Worm (Caenorhabditis elegans) whole organism, L1 larva: ENCODE data around the gene tab-1.

Experiments used
- F16B12.6 ChIP-seq: fragments of 150-350 bp; optimal IDR thresholded peaks from 2 replicates; lab custom pipeline; 2014; ENCODE audit warnings: missing biosample characterization, missing genetic modification characterization
- aha-1 ChIP-seq: fragments of 150-350 bp; optimal IDR thresholded peaks from 2 replicates; lab custom pipeline; 2014; ENCODE audit warnings: missing biosample characterization, missing genetic modification characterization
- alr-1 ChIP-seq: fragments of 200-800 bp; sonication (Bioruptor generic); optimal IDR thresholded peaks from 2 replicates; lab custom pipeline; 2018; ENCODE audit warnings: borderline replicate concordance, mild to moderate bottlenecking, missing genetic modification characterization, missing compliant biosample characterization
- blmp-1 ChIP-seq: fragments of 150-350 bp; optimal IDR thresholded peaks from 2 replicates; lab custom pipeline; 2014; ENCODE audit warnings: missing biosample characterization, missing genetic modification characterization
- ceh-63 ChIP-seq: fragments of 200-800 bp; sonication (Bioruptor generic); optimal IDR thresholded peaks from 2 replicates; lab custom pipeline; 2018; ENCODE audit warnings: mild to moderate bottlenecking, missing genetic modification characterization, missing compliant biosample characterization
- ceh-82 ChIP-seq, 3 experiments: fragments of 150-350 bp in 1 of 3; sonication (generic microtip) in 2 of 3; optimal IDR thresholded peaks; 2 replicates each; lab custom pipeline; 2014 to 2017; ENCODE audit warnings: missing biosample characterization in 3 of 3, missing genetic modification characterization in 3 of 3
- ceh-88 ChIP-seq: fragments of 200-800 bp; sonication (Bioruptor generic); IDR thresholded peaks from 2 replicates; pipeline ENCODE4 v1.3.6; 2022; ENCODE audit warnings: missing genetic modification characterization, missing compliant biosample characterization
- ceh-90 ChIP-seq: sonication (generic microtip); optimal IDR thresholded peaks from 2 replicates; lab custom pipeline; 2016; ENCODE audit warnings: missing genetic modification characterization, missing compliant biosample characterization
- egl-13 ChIP-seq: sonication (generic microtip); optimal IDR thresholded peaks from 2 replicates; lab custom pipeline; 2016; ENCODE audit warnings: missing genotype, missing genetic modification reagents, missing genetic modification characterization, missing compliant biosample characterization
- egl-27 ChIP-seq, 2 experiments: fragments of 150-350 bp in 1 of 2; sonication (generic microtip); optimal IDR thresholded peaks; 3 replicates each; lab custom pipeline; 2017 to 2018; ENCODE audit warnings: missing biosample characterization in 2 of 2, missing genetic modification characterization in 2 of 2, missing genetic modification reagents in 2 of 2
- elt-2 ChIP-seq: sonication (generic microtip); optimal IDR thresholded peaks from 2 replicates; lab custom pipeline; 2016; ENCODE audit warnings: missing genetic modification characterization, mild to moderate bottlenecking, inconsistent platforms, missing compliant biosample characterization, missing genetic modification reagents
- fkh-10 ChIP-seq: sonication (generic microtip); optimal IDR thresholded peaks from 2 replicates; lab custom pipeline; 2017; ENCODE audit warnings: missing biosample characterization, missing genetic modification reagents, missing genetic modification characterization
- fkh-4 ChIP-seq: sonication (generic microtip); optimal IDR thresholded peaks from 2 replicates; lab custom pipeline; 2016; ENCODE audit warnings: missing compliant biosample characterization, missing genetic modification characterization, borderline replicate concordance
- fkh-8 ChIP-seq: sonication (generic microtip); optimal IDR thresholded peaks from 2 replicates; lab custom pipeline; 2016; ENCODE audit warnings: mild to moderate bottlenecking, missing genetic modification characterization, missing compliant biosample characterization
- fos-1 ChIP-seq: fragments of 150-350 bp; optimal IDR thresholded peaks from 2 replicates; lab custom pipeline; 2014; ENCODE audit warnings: missing biosample characterization, missing genetic modification characterization
- grh-1 ChIP-seq: fragments of 200-800 bp; sonication (Bioruptor generic); IDR thresholded peaks from 2 replicates; pipeline ENCODE4 v1.3.6; 2022; ENCODE audit warnings: missing genetic modification reagents, missing genetic modification characterization, missing compliant biosample characterization
- hlh-4 ChIP-seq: sonication (generic microtip); optimal IDR thresholded peaks from 2 replicates; lab custom pipeline; 2016; ENCODE audit warnings: mild to moderate bottlenecking, missing genetic modification characterization, missing compliant biosample characterization
- hpl-2 ChIP-seq: fragments of 150-350 bp; optimal IDR thresholded peaks from 2 replicates; lab custom pipeline; 2014; ENCODE audit warnings: missing biosample characterization, missing genetic modification reagents, missing genetic modification characterization
- lin-13 ChIP-seq: fragments of 150-350 bp; optimal IDR thresholded peaks from 2 replicates; lab custom pipeline; 2014; ENCODE audit warnings: missing biosample characterization, missing genetic modification reagents, missing genetic modification characterization
- lin-14 ChIP-seq: fragments of 200-800 bp; sonication (Bioruptor generic); optimal IDR thresholded peaks from 2 replicates; lab custom pipeline; 2018; ENCODE audit warnings: mild to moderate bottlenecking, missing genetic modification characterization, moderate library complexity, missing compliant biosample characterization
- lin-39 ChIP-seq: fragments of 150-350 bp; optimal IDR thresholded peaks from 2 replicates; lab custom pipeline; 2014; ENCODE audit warnings: missing biosample characterization, missing genetic modification reagents, missing genetic modification characterization
- lir-3 ChIP-seq: sonication (generic microtip); optimal IDR thresholded peaks from 2 replicates; lab custom pipeline; 2016; ENCODE audit warnings: mild to moderate bottlenecking, missing genetic modification characterization, moderate library complexity, missing compliant biosample characterization; ENCODE audit not compliant: poor library complexity
- mab-9 ChIP-seq: fragments of 200-800 bp; sonication (Bioruptor generic); IDR thresholded peaks from 2 replicates; pipeline ENCODE4 v1.3.6; 2022; ENCODE audit warnings: missing genetic modification reagents, missing genetic modification characterization, missing compliant biosample characterization
- mdl-1 ChIP-seq, 2 experiments: fragments of 150-350 bp; optimal IDR thresholded peaks; 2 replicates each; lab custom pipeline; 2014 to 2017; ENCODE audit warnings: missing biosample characterization in 2 of 2, missing genetic modification characterization in 2 of 2, inconsistent platforms in 1 of 2
- mep-1 ChIP-seq: fragments of 150-350 bp; optimal IDR thresholded peaks from 2 replicates; lab custom pipeline; 2014; ENCODE audit warnings: missing biosample characterization, missing genetic modification characterization
- nhr-11 ChIP-seq: fragments of 150-350 bp; optimal IDR thresholded peaks from 2 replicates; lab custom pipeline; 2014; ENCODE audit warnings: missing biosample characterization, missing genetic modification characterization
- nhr-12 ChIP-seq: sonication (generic microtip); optimal IDR thresholded peaks from 2 replicates; lab custom pipeline; 2017; ENCODE audit warnings: missing biosample characterization, missing genetic modification characterization
- nhr-237 ChIP-seq: fragments of 150-350 bp; optimal IDR thresholded peaks from 2 replicates; lab custom pipeline; 2014; ENCODE audit warnings: missing biosample characterization, missing genetic modification characterization
- nhr-28 ChIP-seq: fragments of 150-350 bp; optimal IDR thresholded peaks from 2 replicates; lab custom pipeline; 2014; ENCODE audit warnings: missing biosample characterization, missing genetic modification characterization
- nhr-47 ChIP-seq: sonication (generic microtip); optimal IDR thresholded peaks from 2 replicates; lab custom pipeline; 2016; ENCODE audit warnings: mild to moderate bottlenecking, missing genetic modification characterization, moderate library complexity, missing compliant biosample characterization
- nhr-71 ChIP-seq: sonication (generic microtip); optimal IDR thresholded peaks from 2 replicates; lab custom pipeline; 2016; ENCODE audit warnings: mild to moderate bottlenecking, missing genetic modification characterization, moderate library complexity, missing compliant biosample characterization
- nhr-76 ChIP-seq: sonication (generic microtip); optimal IDR thresholded peaks from 2 replicates; lab custom pipeline; 2017; ENCODE audit warnings: missing biosample characterization, missing genetic modification characterization
- nhr-77 ChIP-seq: fragments of 150-350 bp; optimal IDR thresholded peaks from 2 replicates; lab custom pipeline; 2014; ENCODE audit warnings: missing biosample characterization, missing genetic modification characterization
- nhr-85 ChIP-seq: sonication (generic microtip); peaks from one replicate; lab custom pipeline; 2016; ENCODE audit warnings: missing genetic modification characterization, inconsistent platforms, missing compliant biosample characterization
- pag-3 ChIP-seq: sonication (generic microtip); optimal IDR thresholded peaks from 2 replicates; lab custom pipeline; 2017; ENCODE audit warnings: missing genetic modification characterization, mild to moderate bottlenecking, missing compliant biosample characterization, antibody characterized with exemption, borderline replicate concordance; ENCODE audit not compliant: insufficient read depth
- pqm-1 ChIP-seq: sonication (generic microtip); optimal IDR thresholded peaks from 3 replicates; lab custom pipeline; 2017; ENCODE audit warnings: missing biosample characterization, missing genetic modification characterization
- rnt-1 ChIP-seq: sonication (generic microtip); optimal IDR thresholded peaks from 2 replicates; lab custom pipeline; 2016; ENCODE audit warnings: mild to moderate bottlenecking, missing genetic modification characterization, moderate library complexity, missing compliant biosample characterization
- skn-1 ChIP-seq: fragments of 150-350 bp; optimal IDR thresholded peaks from 2 replicates; lab custom pipeline; 2014; ENCODE audit warnings: missing biosample characterization, missing genetic modification characterization
- snu-23 ChIP-seq: sonication (generic microtip); optimal IDR thresholded peaks from 2 replicates; lab custom pipeline; 2016; ENCODE audit warnings: missing genetic modification characterization, missing compliant biosample characterization
- sup-37 ChIP-seq: fragments of 200-800 bp; sonication (Bioruptor generic); optimal IDR thresholded peaks from 2 replicates; lab custom pipeline; 2018; ENCODE audit warnings: mild to moderate bottlenecking, missing genetic modification characterization, missing compliant biosample characterization
- swsn-7 ChIP-seq: sonication (generic microtip); optimal IDR thresholded peaks from 2 replicates; lab custom pipeline; 2016; ENCODE audit warnings: missing genetic modification characterization, missing compliant biosample characterization
- tbx-2 ChIP-seq: sonication (generic microtip); optimal IDR thresholded peaks from 2 replicates; lab custom pipeline; 2016; ENCODE audit warnings: missing genetic modification characterization, missing compliant biosample characterization
- tlp-1 ChIP-seq: fragments of 150-350 bp; optimal IDR thresholded peaks from 2 replicates; lab custom pipeline; 2014; ENCODE audit warnings: missing biosample characterization, missing genetic modification characterization
- unc-130 ChIP-seq: fragments of 150-350 bp; optimal IDR thresholded peaks from 2 replicates; lab custom pipeline; 2017; ENCODE audit warnings: missing biosample characterization, missing genetic modification characterization, inconsistent platforms
- unc-30 ChIP-seq: sonication (generic microtip); optimal IDR thresholded peaks from 2 replicates; lab custom pipeline; 2017; ENCODE audit warnings: missing biosample characterization, missing genetic modification characterization
- ztf-4 ChIP-seq: fragments of 150-350 bp; optimal IDR thresholded peaks from 2 replicates; lab custom pipeline; 2014; ENCODE audit warnings: missing biosample characterization, missing genetic modification characterization

Gene tab-1

ce11 chrII:6842651-6843118 is 39.6 kb downstream of the tab-1 start (continued):
- TF ChIP-seq unc-130 (tag; lab: Kevin White, UChicago) (no peak), ceh-88 (GFP tag; lab: Robert Waterston, UW) (no peak), hlh-4 (tag; lab: Kevin White, UChicago) (no peak), fos-1 (tag; lab: Kevin White, UChicago) (peak; percentile 11), tbx-2 (tag; lab: Kevin White, UChicago) (peak; percentile 85), fkh-8 (tag; lab: Kevin White, UChicago) (peak; percentile 7), pag-3 (no peak), nhr-77 (peak; percentile 26), lin-13 (GFP tag; lab: Kevin White, UChicago) (no peak), nhr-76 (tag; lab: Kevin White, UChicago) (no peak), blmp-1 (tag; lab: Kevin White, UChicago) (peak; percentile 89), aha-1 (no peak)

- TF ChIP-seq egl-27 (tag; optimal IDR thresholded peaks at IDR 0.05; lab: Kevin White, UChicago) (peak in 1 of 2 experiments; percentile 45), nhr-11 (tag; lab: Kevin White, UChicago) (no peak), rnt-1 (peak; percentile 47)
- TF ChIP-seq, all 84 proteins: peak for 2
Measured at ce11 chrII:6843211-6843610, 40.1 kb downstream of the tab-1 start.

ce11 chrII:6843680-6844079 is 40.6 kb downstream of the tab-1 start:
- TF ChIP-seq skn-1 (tag; lab: Kevin White, UChicago) = no peak
- no peak for TF ChIP-seq unc-30 (tag; lab: Kevin White, UChicago)
- peak; percentile 66 for TF ChIP-seq lin-14 (GFP tag; lab: Kevin White, UChicago)
- TF ChIP-seq ceh-90 (tag; lab: Kevin White, UChicago) = no peak
- no peak for TF ChIP-seq nhr-11 (tag; lab: Kevin White, UChicago)
- peak; percentile 15 for TF ChIP-seq blmp-1 (tag; lab: Kevin White, UChicago)
- TF ChIP-seq nhr-47 (tag; lab: Kevin White, UChicago) = no peak
- no peak for TF ChIP-seq nhr-12 (tag; lab: Kevin White, UChicago)
- peak; percentile 62 for TF ChIP-seq nhr-85 (tag; lab: Kevin White, UChicago)
- peak in 1 of 3 experiments; percentile 7 for TF ChIP-seq ceh-82 (tag; optimal IDR thresholded peaks at IDR 0.05; lab: Kevin White, UChicago)
- no peak for TF ChIP-seq nhr-77
- no peak for TF ChIP-seq F16B12.6 (tag; lab: Kevin White, UChicago)
- TF ChIP-seq ztf-4 (tag; lab: Kevin White, UChicago) = no peak
- TF ChIP-seq swsn-7 = no peak

- TF ChIP-seq nhr-237 (tag; lab: Kevin White, UChicago) (no peak), elt-2 (tag; lab: Kevin White, UChicago) (no peak), mdl-1 (tag; optimal IDR thresholded peaks at IDR 0.05; lab: Kevin White, UChicago) (no peak), tlp-1 (tag; lab: Kevin White, UChicago) (no peak), egl-13 (tag; lab: Kevin White, UChicago) (no peak), ceh-63 (no peak), fkh-10 (GFP tag; lab: Kevin White, UChicago) (no peak), grh-1 (GFP tag; lab: Robert Waterston, UW) (peak; percentile 21; the same call in 1 of the 2 replicates), snu-23 (GFP tag; lab: Kevin White, UChicago) (no peak), tbx-2 (tag; lab: Kevin White, UChicago) (no peak), alr-1 (tag; lab: Kevin White, UChicago) (no peak), lir-3 (no peak), ceh-88 (GFP tag; lab: Robert Waterston, UW) (no peak), mab-9 (GFP tag; lab: Robert Waterston, UW) (no peak), nhr-71 (no peak), mep-1 (tag; lab: Kevin White, UChicago) (peak; percentile 56), pag-3 (no peak), fkh-4 (no peak), pqm-1 (tag; lab: Kevin White, UChicago) (no peak), lin-39 (tag; lab: Kevin White, UChicago) (no peak), hpl-2 (GFP tag; lab: Kevin White, UChicago) (no peak), hlh-4 (tag; lab: Kevin White, UChicago) (no peak), nhr-28 (no peak), sup-37 (GFP tag; lab: Kevin White, UChicago) (no peak), nhr-85 (tag; lab: Kevin White, UChicago) (peak; percentile 75)
Measured at ce11 chrII:6844227-6845005, 41.3 kb downstream of the tab-1 start.
